Fruit fly (Drosophila melanogaster): ENCODE results near the gene RhoGAP71E.

The RhoGAP71E gene

dm6 chr3L:15588514-15589138, at the start of gene RhoGAP71E:
Gene RhoGAP71E, plus strand, starts transcription at chr3L:15588860.
- TF ChIP-seq CG8478 (optimal IDR thresholded peaks at IDR 0.05) (no peak), CTCF (optimal IDR thresholded peaks at IDR 0.05) (peak in 1 of 2 experiments; percentile 13)

- TF ChIP-seq CG8478 (optimal IDR thresholded peaks at IDR 0.05), result no peak
- no peak for TF ChIP-seq CTCF (optimal IDR thresholded peaks at IDR 0.05)
Measured at dm6 chr3L:15539903-15540409, 48.7 kb upstream of the RhoGAP71E start.

- TF ChIP-seq CG8478 (optimal IDR thresholded peaks at IDR 0.05) (no peak), CTCF (optimal IDR thresholded peaks at IDR 0.05) (no peak)
Measured at dm6 chr3L:15540682-15541081, 48.0 kb upstream of the RhoGAP71E start.

dm6 chr3L:15541281-15541680, 47.4 kb upstream of the RhoGAP71E start:
- TF ChIP-seq CG8478 (optimal IDR thresholded peaks at IDR 0.05), result no peak
- TF ChIP-seq CTCF (optimal IDR thresholded peaks at IDR 0.05), result no peak

dm6 chr3L:15543049-15543448, 45.6 kb upstream of the RhoGAP71E start:
- TF ChIP-seq CG8478 (optimal IDR thresholded peaks at IDR 0.05) (no peak), CTCF (optimal IDR thresholded peaks at IDR 0.05) (no peak)

- no peak for TF ChIP-seq CTCF (optimal IDR thresholded peaks at IDR 0.05)
- TF ChIP-seq CG8478 (optimal IDR thresholded peaks at IDR 0.05), result no peak
Measured at dm6 chr3L:15543467-15543866, 45.2 kb upstream of the RhoGAP71E start.

dm6 chr3L:15544455-15545415, 43.9 kb upstream of the RhoGAP71E start:
- no peak for TF ChIP-seq CG8478 (optimal IDR thresholded peaks at IDR 0.05)
- no peak for TF ChIP-seq CTCF (optimal IDR thresholded peaks at IDR 0.05)

- TF ChIP-seq CTCF (optimal IDR thresholded peaks at IDR 0.05), result no peak
Measured at dm6 chr3L:15547187-15547790, 41.4 kb upstream of the RhoGAP71E start.

dm6 chr3L:15548843-15549242, 39.8 kb upstream of the RhoGAP71E start:
- TF ChIP-seq CTCF (optimal IDR thresholded peaks at IDR 0.05), result no peak
- no peak for TF ChIP-seq CG8478 (optimal IDR thresholded peaks at IDR 0.05)

dm6 chr3L:15553993-15554644, 34.5 kb upstream of the RhoGAP71E start, which contains the start of gene AGO2:
Gene AGO2, plus strand, starts transcription at chr3L:15554113.
- TF ChIP-seq CTCF (optimal IDR thresholded peaks at IDR 0.05) (peak; percentile 54 to 67), CG8478 (optimal IDR thresholded peaks at IDR 0.05) (no peak)

- TF ChIP-seq CTCF (optimal IDR thresholded peaks at IDR 0.05) (no peak), CG8478 (optimal IDR thresholded peaks at IDR 0.05) (no peak)
Measured at dm6 chr3L:15562727-15563057, 26.0 kb upstream of the RhoGAP71E start.

dm6 chr3L:15563058-15563850, 25.4 kb upstream of the RhoGAP71E start, which contains the start of the genes CG7739 and SCCRO:
Gene CG7739, minus strand, starts transcription at chr3L:15563065.
Gene SCCRO, plus strand, starts transcription at chr3L:15563427.
- TF ChIP-seq CTCF (optimal IDR thresholded peaks at IDR 0.05), result no peak

- TF ChIP-seq CG8478 (optimal IDR thresholded peaks at IDR 0.05) (no peak), CTCF (optimal IDR thresholded peaks at IDR 0.05) (no peak)
Measured at dm6 chr3L:15563851-15564106, 24.9 kb upstream of the RhoGAP71E start.

dm6 chr3L:15565829-15566433, 22.7 kb upstream of the RhoGAP71E start, which contains the start of gene dop:
Gene dop, plus strand, starts transcription at chr3L:15566013.
- TF ChIP-seq CTCF (optimal IDR thresholded peaks at IDR 0.05) (no peak), CG8478 (optimal IDR thresholded peaks at IDR 0.05) (no peak)

Data from S2 (cell line).